Fruit fly (Drosophila melanogaster) whole organism, wandering third instar larva: Measurements from ENCODE around the gene CG15449.

Experiments
- CG32264 ChIP-seq: fragments of 200-800 bp; sonication (Bioruptor generic); optimal IDR thresholded peaks from 2 replicates; lab custom pipeline; 2016; ENCODE audit warnings: missing biosample characterization, missing genetic modification characterization
- CG9705 ChIP-seq: fragments of 200-800 bp; sonication (Bioruptor generic); optimal IDR thresholded peaks from 2 replicates; lab custom pipeline; 2018; ENCODE audit warnings: missing biosample characterization, mild to moderate bottlenecking, missing genetic modification characterization
- Dif ChIP-seq: fragments of 200-275, 200-300 bp; sonication (Bioruptor generic); optimal IDR thresholded peaks from 2 replicates; lab custom pipeline; 2018; ENCODE audit warnings: missing biosample characterization, missing genetic modification characterization; ENCODE audit not compliant: partially characterized antibody
- Myc ChIP-seq: fragments of >200 bp; optimal IDR thresholded peaks from 2 replicates; lab custom pipeline; 2017
- N ChIP-seq: fragments of >200 bp; optimal IDR thresholded peaks from 2 replicates; lab custom pipeline; 2018; ENCODE audit warnings: missing biosample characterization, missing external identifiers, missing genetic modification characterization
- Rel ChIP-seq, 2 experiments: fragments of 200-800 bp; sonication (Bioruptor generic) in 1 of 2; optimal IDR thresholded peaks; 2 replicates in 1 of 2; 3 replicates in 1 of 2; lab custom pipeline; 2016 to 2019; ENCODE audit warnings: mild to moderate bottlenecking in 2 of 2, missing biosample characterization in 2 of 2, missing genetic modification characterization in 2 of 2, moderate library complexity in 1 of 2
- Sp1 ChIP-seq: fragments of 200-800 bp; sonication (Bioruptor generic); optimal IDR thresholded peaks from 3 replicates; lab custom pipeline; 2019; ENCODE audit warnings: missing biosample characterization, mild to moderate bottlenecking, missing genetic modification characterization, moderate library complexity
- Vsx2 ChIP-seq: fragments of 200-300, 225-300 bp; sonication (Bioruptor generic); optimal IDR thresholded peaks from 2 replicates; lab custom pipeline; 2018; ENCODE audit warnings: missing biosample characterization, missing genetic modification characterization; ENCODE audit not compliant: partially characterized antibody
- br ChIP-seq: fragments of 200-800 bp; sonication (Bioruptor generic); optimal IDR thresholded peaks from 2 replicates; lab custom pipeline; 2016; ENCODE audit warnings: missing biosample characterization, missing genetic modification characterization
- h ChIP-seq: fragments of 200-800 bp; sonication (Bioruptor generic); optimal IDR thresholded peaks from 3 replicates; lab custom pipeline; 2016; ENCODE audit warnings: missing biosample characterization, mild to moderate bottlenecking, missing genetic modification characterization
- lola ChIP-seq: fragments of >200 bp; optimal IDR thresholded peaks from 2 replicates; lab custom pipeline; 2017; ENCODE audit warnings: missing biosample characterization, missing genetic modification characterization
- pan ChIP-seq: fragments of >200 bp; optimal IDR thresholded peaks from 2 replicates; lab custom pipeline; 2017
- psq ChIP-seq: fragments of 200-800 bp; sonication (Bioruptor generic); optimal IDR thresholded peaks from 3 replicates; lab custom pipeline; 2017; ENCODE audit warnings: missing biosample characterization, mild to moderate bottlenecking, missing genetic modification characterization, moderate library complexity
- tai ChIP-seq: sonication (Bioruptor generic); optimal IDR thresholded peaks from 2 replicates; lab custom pipeline; 2016; ENCODE audit warnings: missing biosample characterization, missing genetic modification characterization

- TF ChIP-seq CG32264: no peak
- no peak for TF ChIP-seq Sp1 (GFP tag; lab: Kevin White, UChicago)
- TF ChIP-seq Dif (GFP tag; lab: Kevin White, UChicago): no peak
- no peak for TF ChIP-seq br (GFP tag; lab: Kevin White, UChicago)
- no peak for TF ChIP-seq Vsx2
- TF ChIP-seq h (GFP tag; lab: Kevin White, UChicago): no peak
- no peak for TF ChIP-seq tai (GFP tag; lab: Kevin White, UChicago)
- no peak for TF ChIP-seq psq (GFP tag; lab: Kevin White, UChicago)
- no peak for TF ChIP-seq Rel (GFP tag; optimal IDR thresholded peaks at IDR 0.05; lab: Kevin White, UChicago)
- TF ChIP-seq Rel (tag; optimal IDR thresholded peaks at IDR 0.05; lab: Kevin White, UChicago): no peak
- TF ChIP-seq Myc (lab: Kevin White, UChicago): no peak
- TF ChIP-seq pan (lab: Kevin White, UChicago): no peak
- no peak for TF ChIP-seq CG9705
- no peak for TF ChIP-seq lola (GFP tag; lab: Kevin White, UChicago)
- TF ChIP-seq N (GFP tag; lab: Kevin White, UChicago): no peak
Measured at dm6 chrX:21041825-21042224, 1.4 kb upstream of the CG15449 start, which contains the start of gene Mgstl.
